Fruit fly (Drosophila melanogaster) whole organism, embryonic: ENCODE results near the gene CG6959.

Experiments
- Abd-B ChIP-seq: fragments of 200-800 bp; sonication (Bioruptor generic); optimal IDR thresholded peaks from 2 replicates; lab custom pipeline; 2018; ENCODE audit warnings: missing biosample characterization, mild to moderate bottlenecking, missing genetic modification characterization, moderate library complexity
- Aef1 ChIP-seq: fragments of 200-800 bp; sonication (Bioruptor generic); IDR thresholded peaks from 3 replicates; pipeline ENCODE4 v1.3.6; 2022; ENCODE audit warnings: missing biosample characterization, missing genetic modification characterization
- Bteb2 ChIP-seq: fragments of 200-800 bp; sonication (Bioruptor generic); optimal IDR thresholded peaks from 2 replicates; lab custom pipeline; 2016; ENCODE audit warnings: missing biosample characterization, missing genetic modification characterization
- CG11398 ChIP-seq: fragments of 200-800 bp; sonication (Bioruptor generic); optimal IDR thresholded peaks from 2 replicates; lab custom pipeline; 2016; ENCODE audit warnings: missing biosample characterization, missing genetic modification characterization
- CG11695 ChIP-seq: fragments of 200-800 bp; sonication (Bioruptor generic); IDR thresholded peaks from 3 replicates; pipeline ENCODE4 v1.3.6; 2022; ENCODE audit warnings: missing biosample characterization, missing genetic modification characterization
- CG13287 ChIP-seq: fragments of 200-800 bp; sonication (Bioruptor generic); IDR thresholded peaks from 2 replicates; pipeline ENCODE4 v1.3.6; 2022; ENCODE audit warnings: missing biosample characterization, missing genetic modification characterization; ENCODE audit not compliant: partially characterized antibody
- CG13424 ChIP-seq: fragments of 200-800 bp; sonication (Bioruptor generic); optimal IDR thresholded peaks from 2 replicates; lab custom pipeline; 2019; ENCODE audit warnings: missing biosample characterization, mild to moderate bottlenecking, missing genetic modification characterization, moderate library complexity
- CG15514 ChIP-seq: fragments of 200-800 bp; sonication (Bioruptor generic); optimal IDR thresholded peaks from 3 replicates; lab custom pipeline; 2017; ENCODE audit warnings: missing biosample characterization, missing genetic modification characterization, mild to moderate bottlenecking, moderate library complexity, missing genetic modification reagents
- CG15601 ChIP-seq: fragments of 200-800 bp; sonication (Bioruptor generic); optimal IDR thresholded peaks from 3 replicates; lab custom pipeline; 2019; ENCODE audit warnings: missing biosample characterization, mild to moderate bottlenecking, missing genetic modification characterization, moderate library complexity
- CG17328 ChIP-seq: fragments of 200-800 bp; sonication (Bioruptor generic); IDR thresholded peaks from 2 replicates; pipeline ENCODE4 v1.3.6; 2022; ENCODE audit warnings: missing biosample characterization, missing genetic modification characterization
- CG1832 ChIP-seq: fragments of 200-800 bp; sonication (Bioruptor generic); optimal IDR thresholded peaks from 2 replicates; lab custom pipeline; 2017; ENCODE audit warnings: missing biosample characterization, mild to moderate bottlenecking, missing genetic modification characterization, inconsistent platforms
- CG2678 ChIP-seq: fragments of 200-800 bp; sonication (Bioruptor generic); optimal IDR thresholded peaks from 3 replicates; lab custom pipeline; 2019; ENCODE audit warnings: missing biosample characterization, mild to moderate bottlenecking, missing genetic modification characterization, moderate library complexity
- CG32532 ChIP-seq: fragments of 200-800 bp; sonication (Bioruptor generic); IDR thresholded peaks from 2 replicates; pipeline ENCODE4 v1.3.6; 2022; ENCODE audit warnings: missing biosample characterization, missing genetic modification characterization
- CG3407 ChIP-seq: fragments of 200-800 bp; sonication (Bioruptor generic); optimal IDR thresholded peaks from 2 replicates; lab custom pipeline; 2018; ENCODE audit warnings: missing biosample characterization, mild to moderate bottlenecking, missing genetic modification characterization
- CG4360 ChIP-seq: fragments of 200-800 bp; sonication (Bioruptor generic); IDR thresholded peaks from 2 replicates; pipeline ENCODE4 v1.3.6; 2022; ENCODE audit warnings: missing biosample characterization, missing genetic modification characterization
- CG6254 ChIP-seq: fragments of 200-800 bp; sonication (Bioruptor generic); optimal IDR thresholded peaks from 3 replicates; lab custom pipeline; 2017; ENCODE audit warnings: mild to moderate bottlenecking, missing biosample characterization, missing genetic modification reagents, missing genetic modification characterization
- CG6813 ChIP-seq: fragments of 200-800 bp; sonication (Bioruptor generic); optimal IDR thresholded peaks from 2 replicates; lab custom pipeline; 2017; ENCODE audit warnings: missing biosample characterization, missing genetic modification characterization, mild to moderate bottlenecking, moderate library complexity, missing genetic modification reagents
- CG9727 ChIP-seq: fragments of 200-800 bp; sonication (Bioruptor generic); optimal IDR thresholded peaks from 3 replicates; lab custom pipeline; 2017; ENCODE audit warnings: missing biosample characterization, mild to moderate bottlenecking, missing genetic modification characterization
- CG9797 ChIP-seq: fragments of 200-800 bp; sonication (Bioruptor generic); optimal IDR thresholded peaks from 3 replicates; lab custom pipeline; 2018; ENCODE audit warnings: missing biosample characterization, mild to moderate bottlenecking, missing genetic modification characterization
- CG9876 ChIP-seq: fragments of 200-800 bp; sonication (Bioruptor generic); optimal IDR thresholded peaks from 2 replicates; lab custom pipeline; 2016; ENCODE audit warnings: missing biosample characterization, missing genetic modification characterization
- Hand ChIP-seq: fragments of 200-800 bp; sonication (Bioruptor generic); optimal IDR thresholded peaks from 2 replicates; lab custom pipeline; 2017; ENCODE audit warnings: mild to moderate bottlenecking, missing biosample characterization, missing genetic modification reagents, missing genetic modification characterization
- Hr51 ChIP-seq, 2 experiments: fragments of 200-800 bp; sonication (Bioruptor generic); optimal IDR thresholded peaks; 2 replicates in 1 of 2; 3 replicates in 1 of 2; lab custom pipeline; 2016 to 2018; ENCODE audit warnings: missing biosample characterization in 2 of 2, missing genetic modification characterization in 2 of 2, mild to moderate bottlenecking in 1 of 2, moderate library complexity in 1 of 2
- Hr78 ChIP-seq, 2 experiments: fragments of 200-800 bp in 1 of 2; fragments of >200 bp in 1 of 2; sonication (Bioruptor generic) in 1 of 2; optimal IDR thresholded peaks; 2 replicates each; lab custom pipeline; 2017 to 2019; ENCODE audit warnings: missing biosample characterization in 2 of 2, missing genetic modification characterization in 2 of 2, mild to moderate bottlenecking in 1 of 2, moderate library complexity in 1 of 2
- Myb ChIP-seq: fragments of 200-800 bp; sonication (Bioruptor generic); optimal IDR thresholded peaks from 2 replicates; lab custom pipeline; 2016; ENCODE audit warnings: missing biosample characterization, missing genetic modification characterization
- NFAT ChIP-seq: fragments of 200-800 bp; sonication (Bioruptor generic); IDR thresholded peaks from 2 replicates; pipeline ENCODE4 v1.3.6; 2022; ENCODE audit warnings: missing biosample characterization, missing genetic modification characterization
- Nf-YB ChIP-seq: fragments of 200-800 bp; sonication (Bioruptor generic); optimal IDR thresholded peaks from 3 replicates; lab custom pipeline; 2019; ENCODE audit warnings: missing biosample characterization, mild to moderate bottlenecking, missing genetic modification characterization, moderate library complexity
- Pdp1 ChIP-seq, 2 experiments: fragments of 200-800 bp; sonication (Bioruptor generic); optimal IDR thresholded peaks; 3 replicates each; lab custom pipeline; 2016; ENCODE audit warnings: missing biosample characterization in 2 of 2, missing genetic modification characterization in 2 of 2, mild to moderate bottlenecking in 1 of 2, moderate library complexity in 1 of 2
- Tbp ChIP-seq: fragments of >200 bp; optimal IDR thresholded peaks from 2 replicates; lab custom pipeline; 2018; ENCODE audit warnings: missing biosample characterization, missing genetic modification characterization
- ase ChIP-seq: fragments of 200-800 bp; sonication (Bioruptor generic); IDR thresholded peaks from 3 replicates; pipeline ENCODE4 v1.3.6; 2022; ENCODE audit warnings: missing biosample characterization, missing genetic modification characterization
- ash1 ChIP-seq: fragments of 200-800 bp; sonication (Bioruptor generic); optimal IDR thresholded peaks from 2 replicates; lab custom pipeline; 2018; ENCODE audit warnings: missing biosample characterization, mild to moderate bottlenecking, missing genetic modification characterization
- cad ChIP-seq: fragments of >200 bp; optimal IDR thresholded peaks from 2 replicates; lab custom pipeline; 2017; ENCODE audit warnings: missing biosample characterization, missing genetic modification characterization
- croc ChIP-seq: fragments of 200-800 bp; sonication (Bioruptor generic); conservative IDR thresholded peaks from 3 replicates; pipeline ENCODE4 v1.3.6; 2022; ENCODE audit warnings: missing biosample characterization, missing genetic modification characterization
- cwo ChIP-seq: fragments of 200-800 bp; sonication (Bioruptor generic); optimal IDR thresholded peaks from 3 replicates; lab custom pipeline; 2017; ENCODE audit warnings: missing biosample characterization, missing genetic modification characterization, mild to moderate bottlenecking, moderate library complexity, missing genetic modification reagents
- da ChIP-seq: fragments of 200-800 bp; sonication (Bioruptor generic); optimal IDR thresholded peaks from 2 replicates; lab custom pipeline; 2016; ENCODE audit warnings: missing biosample characterization, missing genetic modification characterization
- esg ChIP-seq: fragments of 200-800 bp; sonication (Bioruptor generic); conservative IDR thresholded peaks from 2 replicates; pipeline ENCODE4 v1.3.6; 2022; ENCODE audit warnings: missing biosample characterization, missing genetic modification characterization
- gcm ChIP-seq: fragments of 200-800 bp; sonication (Bioruptor generic); optimal IDR thresholded peaks from 2 replicates; lab custom pipeline; 2019; ENCODE audit warnings: missing biosample characterization, mild to moderate bottlenecking, missing genetic modification characterization, moderate library complexity
- insv ChIP-seq, 2 experiments: fragments of 200-800 bp; sonication (Bioruptor generic); optimal IDR thresholded peaks; 3 replicates each; lab custom pipeline; 2016 to 2018; ENCODE audit warnings: missing biosample characterization in 2 of 2, missing genetic modification characterization in 2 of 2
- lab ChIP-seq: fragments of 200-800 bp; sonication (Bioruptor generic); optimal IDR thresholded peaks from 3 replicates; lab custom pipeline; 2017; ENCODE audit warnings: missing biosample characterization, missing genetic modification characterization, mild to moderate bottlenecking, moderate library complexity, missing genetic modification reagents
- lmd ChIP-seq: fragments of 200-800 bp; sonication (Bioruptor generic); IDR thresholded peaks from 2 replicates; pipeline ENCODE4 v1.3.6; 2022; ENCODE audit warnings: missing biosample characterization, missing genetic modification characterization
- nmo ChIP-seq: fragments of 200-800 bp; sonication (Bioruptor generic); optimal IDR thresholded peaks from 2 replicates; lab custom pipeline; 2018; ENCODE audit warnings: missing biosample characterization, mild to moderate bottlenecking, missing genetic modification characterization, moderate library complexity
- oc ChIP-seq: fragments of 200-800 bp; sonication (Bioruptor generic); optimal IDR thresholded peaks from 2 replicates; lab custom pipeline; 2018; ENCODE audit warnings: missing biosample characterization, mild to moderate bottlenecking, missing genetic modification characterization, moderate library complexity
- peb ChIP-seq: fragments of 200-800 bp; sonication (Bioruptor generic); IDR thresholded peaks from 2 replicates; pipeline ENCODE4 v1.3.6; 2022; ENCODE audit warnings: missing biosample characterization, missing genetic modification characterization
- pho ChIP-seq: fragments of 200-800 bp; sonication (Bioruptor generic); optimal IDR thresholded peaks from 2 replicates; lab custom pipeline; 2016; ENCODE audit warnings: missing biosample characterization, missing genetic modification characterization
- run ChIP-seq: fragments of 200-800 bp; sonication (Bioruptor generic); optimal IDR thresholded peaks from 3 replicates; lab custom pipeline; 2018; ENCODE audit warnings: missing biosample characterization, mild to moderate bottlenecking, missing genetic modification characterization
- sna ChIP-seq: fragments of 200-800 bp; sonication (Bioruptor generic); IDR thresholded peaks from 2 replicates; pipeline ENCODE4 v1.3.6; 2022; ENCODE audit warnings: missing biosample characterization, missing genetic modification characterization; ENCODE audit not compliant: partially characterized antibody
- stc ChIP-seq: fragments of 200-800 bp; sonication (Bioruptor generic); IDR thresholded peaks from 2 replicates; pipeline ENCODE4 v1.3.6; 2022; ENCODE audit warnings: missing biosample characterization, missing genetic modification characterization
- tin ChIP-seq: fragments of 200-800 bp; sonication (Bioruptor generic); optimal IDR thresholded peaks from 3 replicates; lab custom pipeline; 2016; ENCODE audit warnings: missing biosample characterization, missing genetic modification characterization
- unc-4 ChIP-seq: fragments of 200-800 bp; sonication (Bioruptor generic); IDR thresholded peaks from 2 replicates; pipeline ENCODE4 v1.3.6; 2022; ENCODE audit warnings: missing biosample characterization, missing genetic modification characterization; ENCODE audit not compliant: partially characterized antibody
- yki ChIP-seq: fragments of >200 bp; optimal IDR thresholded peaks from 3 replicates; lab custom pipeline; 2018
- zfh1 ChIP-seq: fragments of 200-800 bp; sonication (Bioruptor generic); IDR thresholded peaks from 3 replicates; pipeline ENCODE4 v1.3.6; 2022; ENCODE audit warnings: missing biosample characterization, missing genetic modification characterization

The CG6959 gene

DNA sequence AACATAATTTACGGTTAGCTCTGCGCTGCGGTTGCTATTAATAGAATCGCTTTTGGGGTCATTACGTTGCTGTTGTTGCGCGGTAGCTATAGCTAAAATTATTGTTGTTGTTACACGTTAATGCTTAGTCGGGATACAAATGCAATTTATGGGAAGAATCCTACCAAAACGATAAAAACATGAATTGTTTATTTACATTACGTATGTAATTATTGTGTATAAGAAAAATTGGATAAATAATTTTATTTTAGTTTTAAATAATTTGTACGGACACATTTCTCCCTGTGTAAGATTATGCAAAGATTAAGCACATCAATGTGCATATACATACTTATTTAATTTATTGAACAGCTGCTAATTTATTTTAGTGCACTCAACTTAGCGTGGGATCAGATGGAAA is 17.3 kb downstream of the CG6959 start (continued):
- no peak for TF ChIP-seq cad (GFP tag; lab: Kevin White, UChicago)
- 0 out of 3 replicates have a peak, but pooled peaks have one; percentile 20 for TF ChIP-seq zfh1 (GFP tag; lab: Robert Waterston, UW)
- no peak for TF ChIP-seq CG9727 (GFP tag; lab: Kevin White, UChicago)
- no peak for TF ChIP-seq CG13287 (GFP tag; lab: Robert Waterston, UW)
- TF ChIP-seq cwo (GFP tag; lab: Kevin White, UChicago) = no peak
- no peak for TF ChIP-seq pho (GFP tag; lab: Kevin White, UChicago)
- TF ChIP-seq Aef1 (GFP tag; lab: Robert Waterston, UW) = peak; percentile 20; the same call in 1 of the 3 replicates
- peak; percentile 73 for TF ChIP-seq oc (tag; lab: Kevin White, UChicago)
- peak; percentile 72 for TF ChIP-seq CG2678 (tag; lab: Kevin White, UChicago)
- TF ChIP-seq CG9876 = no peak
- no peak for TF ChIP-seq Bteb2 (GFP tag; lab: Kevin White, UChicago)
- TF ChIP-seq Nf-YB (GFP tag; lab: Kevin White, UChicago) = peak; percentile 39
- no peak for TF ChIP-seq CG11398 (GFP tag; lab: Kevin White, UChicago)
- no peak for TF ChIP-seq Hr78 (GFP tag; optimal IDR thresholded peaks at IDR 0.05; lab: Kevin White, UChicago)
- peak; percentile 33; the same call in 1 of the 2 replicates for TF ChIP-seq CG4360
- TF ChIP-seq CG9797 = no peak
- peak; percentile 36 for TF ChIP-seq CG6813 (GFP tag; lab: Kevin White, UChicago)
- TF ChIP-seq da (GFP tag; lab: Kevin White, UChicago) = no peak
- TF ChIP-seq croc (GFP tag; lab: Robert Waterston, UW) = peak; percentile 51
- TF ChIP-seq CG6254 (GFP tag; lab: Kevin White, UChicago) = peak; percentile 60
- peak; percentile 62 for TF ChIP-seq Abd-B
- peak; percentile 12 for TF ChIP-seq CG3407 (GFP tag; lab: Kevin White, UChicago)
- no peak for TF ChIP-seq lmd
- no peak for TF ChIP-seq lab (GFP tag; lab: Kevin White, UChicago)
- TF ChIP-seq ase = peak; percentile 35; the same call in 1 of the 3 replicates
- TF ChIP-seq esg (GFP tag; lab: Robert Waterston, UW) = peak; percentile 26; the same call in 1 of the 2 replicates
- peak; percentile 26 for TF ChIP-seq run
- 0 out of 3 replicates have a peak, but pooled peaks have one; percentile 13 for TF ChIP-seq CG11695
- TF ChIP-seq yki (lab: Kevin White, UChicago) = no peak
- TF ChIP-seq insv (GFP tag; optimal IDR thresholded peaks at IDR 0.05; lab: Kevin White, UChicago) = no peak
- TF ChIP-seq Pdp1 (GFP tag; optimal IDR thresholded peaks at IDR 0.05; lab: Kevin White, UChicago) = no peak
- no peak for TF ChIP-seq unc-4 (GFP tag; lab: Robert Waterston, UW)
- peak in 1 of 2 experiments; percentile 67 for TF ChIP-seq Hr51 (GFP tag; optimal IDR thresholded peaks at IDR 0.05; lab: Kevin White, UChicago)
- no peak for TF ChIP-seq NFAT (GFP tag; lab: Robert Waterston, UW)
- no peak for TF ChIP-seq Hand (GFP tag; lab: Kevin White, UChicago)
- peak; percentile 73 for TF ChIP-seq CG15601 (tag; lab: Kevin White, UChicago)
- peak; percentile 82 for TF ChIP-seq nmo (GFP tag; lab: Kevin White, UChicago)
- TF ChIP-seq CG13424 = peak; percentile 71
- no peak for TF ChIP-seq Myb
- TF ChIP-seq Tbp (GFP tag; lab: Kevin White, UChicago) = no peak
- no peak for TF ChIP-seq CG15514
- TF ChIP-seq ash1 (GFP tag; lab: Kevin White, UChicago) = no peak
- TF ChIP-seq stc (GFP tag; lab: Robert Waterston, UW) = peak; percentile 46; the same call in 1 of the 2 replicates
- TF ChIP-seq peb = 0 out of 2 replicates have a peak, but pooled peaks have one; percentile 41
- TF ChIP-seq sna (GFP tag; lab: Robert Waterston, UW) = no peak
- peak; percentile 68; the same call in 1 of the 2 replicates for TF ChIP-seq CG17328 (GFP tag; lab: Robert Waterston, UW)
- TF ChIP-seq CG32532 = no peak
- peak; percentile 60 for TF ChIP-seq gcm (GFP tag; lab: Kevin White, UChicago)
- TF ChIP-seq CG1832 (GFP tag; lab: Kevin White, UChicago) = no peak
- TF ChIP-seq tin = peak; percentile 11
